Fruit fly (Drosophila melanogaster) whole organism, prepupa: ENCODE measurements around the gene ND-B16.6.

Experiments
- CG10631 ChIP-seq: fragments of 200-800 bp; sonication (Bioruptor generic); optimal IDR thresholded peaks from 2 replicates; lab custom pipeline; 2016; ENCODE audit warnings: missing biosample characterization, missing genetic modification characterization
- CG10669 ChIP-seq: fragments of 200-800 bp; sonication (Bioruptor generic); optimal IDR thresholded peaks from 3 replicates; lab custom pipeline; 2018; ENCODE audit warnings: missing biosample characterization, mild to moderate bottlenecking, missing genetic modification characterization, moderate library complexity
- CG15336 ChIP-seq: fragments of 200-800 bp; sonication (Bioruptor generic); IDR thresholded peaks from 2 replicates; pipeline ENCODE4 v1.3.6; 2022; ENCODE audit warnings: missing biosample characterization, missing genetic modification characterization
- CG3032 ChIP-seq: fragments of 200-800 bp; optimal IDR thresholded peaks from 2 replicates; lab custom pipeline; 2019; ENCODE audit warnings: missing biosample characterization, mild to moderate bottlenecking, missing genetic modification characterization, moderate library complexity
- CG31627 ChIP-seq: fragments of 200-800 bp; sonication (Bioruptor generic); optimal IDR thresholded peaks from 3 replicates; lab custom pipeline; 2016; ENCODE audit warnings: missing biosample characterization, missing genetic modification characterization
- CG32006 ChIP-seq: fragments of 200-800 bp; sonication (Bioruptor generic); optimal IDR thresholded peaks from 3 replicates; lab custom pipeline; 2017; ENCODE audit warnings: missing biosample characterization, mild to moderate bottlenecking, missing genetic modification characterization
- CG34406 ChIP-seq: fragments of 200-800 bp; sonication (Bioruptor generic); optimal IDR thresholded peaks from 3 replicates; lab custom pipeline; 2016; ENCODE audit warnings: missing biosample characterization, missing genetic modification characterization
- CG3919 ChIP-seq: fragments of 200-800 bp; sonication (Bioruptor generic); optimal IDR thresholded peaks from 3 replicates; lab custom pipeline; 2016; ENCODE audit warnings: missing biosample characterization, missing genetic modification characterization
- CG4318 ChIP-seq: fragments of 200-800 bp; sonication (Bioruptor generic); optimal IDR thresholded peaks from 3 replicates; lab custom pipeline; 2017; ENCODE audit warnings: missing biosample characterization, mild to moderate bottlenecking, missing genetic modification characterization
- CG6163 ChIP-seq: fragments of 200-800 bp; sonication (Bioruptor generic); IDR thresholded peaks from 3 replicates; pipeline ENCODE4 v1.3.6; 2022; ENCODE audit warnings: missing biosample characterization, missing genetic modification characterization
- CG6276 ChIP-seq: fragments of 200-800 bp; sonication (Bioruptor generic); optimal IDR thresholded peaks from 2 replicates; lab custom pipeline; 2017; ENCODE audit warnings: missing biosample characterization, mild to moderate bottlenecking, missing genetic modification characterization
- CG6808 ChIP-seq: fragments of 200-800 bp; sonication (Bioruptor generic); optimal IDR thresholded peaks from 3 replicates; lab custom pipeline; 2017; ENCODE audit warnings: missing biosample characterization, missing genetic modification characterization, mild to moderate bottlenecking, moderate library complexity, missing genetic modification reagents
- CG7368 ChIP-seq: fragments of 200-800 bp; sonication (Bioruptor generic); optimal IDR thresholded peaks from 3 replicates; lab custom pipeline; 2016; ENCODE audit warnings: missing biosample characterization, missing genetic modification characterization
- CG8119 ChIP-seq: fragments of 200-800 bp; sonication (Bioruptor generic); IDR thresholded peaks from 3 replicates; pipeline ENCODE4 v1.3.6; 2022; ENCODE audit warnings: missing biosample characterization, missing genetic modification characterization
- CG8319 ChIP-seq: fragments of 200-800 bp; sonication (Bioruptor generic); optimal IDR thresholded peaks from 3 replicates; lab custom pipeline; 2016; ENCODE audit warnings: missing biosample characterization, missing genetic modification characterization
- CG8632 ChIP-seq: fragments of 200-800 bp; sonication (Bioruptor generic); optimal IDR thresholded peaks from 3 replicates; lab custom pipeline; 2016; ENCODE audit warnings: missing biosample characterization, missing genetic modification characterization
- CG9139 ChIP-seq: fragments of 200-800 bp; sonication (Bioruptor generic); optimal IDR thresholded peaks from 3 replicates; lab custom pipeline; 2017; ENCODE audit warnings: missing biosample characterization, mild to moderate bottlenecking, missing genetic modification characterization
- Eip75B ChIP-seq: fragments of 200-800 bp; sonication (Bioruptor generic); optimal IDR thresholded peaks from 3 replicates; lab custom pipeline; 2016; ENCODE audit warnings: missing biosample characterization, missing genetic modification characterization
- Eip78C ChIP-seq: fragments of 200-800 bp; sonication (Bioruptor generic); peaks from one replicate; lab custom pipeline; 2016; ENCODE audit warnings: missing biosample characterization, missing genetic modification characterization
- Eip93F ChIP-seq: fragments of 200-800 bp; sonication (Bioruptor generic); optimal IDR thresholded peaks from 2 replicates; lab custom pipeline; 2016; ENCODE audit warnings: missing biosample characterization, mild to moderate bottlenecking, missing genetic modification characterization
- Ets21C ChIP-seq: fragments of 200-800 bp; sonication (Bioruptor generic); optimal IDR thresholded peaks from 3 replicates; lab custom pipeline; 2016; ENCODE audit warnings: missing biosample characterization, missing genetic modification characterization
- Ets96B ChIP-seq: fragments of 200-800 bp; optimal IDR thresholded peaks from 2 replicates; lab custom pipeline; 2019; ENCODE audit warnings: missing biosample characterization, mild to moderate bottlenecking, missing genetic modification characterization, moderate library complexity
- Hr39 ChIP-seq: fragments of 200-800 bp; sonication (Bioruptor generic); optimal IDR thresholded peaks from 2 replicates; lab custom pipeline; 2016; ENCODE audit warnings: missing biosample characterization, missing genetic modification characterization
- Lpt ChIP-seq: fragments of 200-800 bp; sonication (Bioruptor generic); optimal IDR thresholded peaks from 3 replicates; lab custom pipeline; 2016; ENCODE audit warnings: missing biosample characterization, missing genetic modification characterization
- Met ChIP-seq: fragments of 200-800 bp; sonication (Bioruptor generic); optimal IDR thresholded peaks from 3 replicates; lab custom pipeline; 2016; ENCODE audit warnings: missing biosample characterization, missing genetic modification characterization
- Smox ChIP-seq: fragments of 200-800 bp; sonication (Bioruptor generic); optimal IDR thresholded peaks from 3 replicates; lab custom pipeline; 2016; ENCODE audit warnings: missing biosample characterization, missing genetic modification characterization
- Sox102F ChIP-seq: fragments of 200-800 bp; sonication (Bioruptor generic); optimal IDR thresholded peaks from 2 replicates; lab custom pipeline; 2016; ENCODE audit warnings: missing biosample characterization, mild to moderate bottlenecking, missing genetic modification characterization
- Sox15 ChIP-seq: fragments of 200-800 bp; sonication (Bioruptor generic); optimal IDR thresholded peaks from 3 replicates; lab custom pipeline; 2016; ENCODE audit warnings: missing biosample characterization, missing genetic modification characterization
- achi ChIP-seq: fragments of 200-800 bp; sonication (Bioruptor generic); optimal IDR thresholded peaks from 3 replicates; lab custom pipeline; 2016; ENCODE audit warnings: missing biosample characterization, missing genetic modification characterization
- acj6 ChIP-seq: fragments of 200-800 bp; sonication (Bioruptor generic); optimal IDR thresholded peaks from 3 replicates; lab custom pipeline; 2016; ENCODE audit warnings: missing biosample characterization, missing genetic modification characterization
- cyc ChIP-seq: fragments of 200-800 bp; sonication (Bioruptor generic); optimal IDR thresholded peaks from 3 replicates; lab custom pipeline; 2016; ENCODE audit warnings: missing biosample characterization, missing genetic modification characterization
- dsx ChIP-seq: fragments of 200-800 bp; optimal IDR thresholded peaks from 3 replicates; lab custom pipeline; 2019; ENCODE audit warnings: missing biosample characterization, mild to moderate bottlenecking, missing genetic modification characterization, moderate library complexity; ENCODE audit not compliant: poor library complexity, severe bottlenecking
- eg ChIP-seq: fragments of 200-800 bp; sonication (Bioruptor generic); IDR thresholded peaks from 3 replicates; pipeline ENCODE4 v1.3.6; 2022; ENCODE audit warnings: missing biosample characterization, missing genetic modification characterization
- esn ChIP-seq: fragments of 200-800 bp; sonication (Bioruptor generic); optimal IDR thresholded peaks from 2 replicates; lab custom pipeline; 2016; ENCODE audit warnings: missing biosample characterization, mild to moderate bottlenecking, missing genetic modification characterization, moderate library complexity
- fd59A ChIP-seq: fragments of 200-800 bp; sonication (Bioruptor generic); optimal IDR thresholded peaks from 2 replicates; lab custom pipeline; 2017; ENCODE audit warnings: missing biosample characterization, mild to moderate bottlenecking, missing genetic modification characterization, missing genetic modification reagents
- fd85E ChIP-seq: fragments of 200-800 bp; sonication (Bioruptor generic); optimal IDR thresholded peaks from 3 replicates; lab custom pipeline; 2016; ENCODE audit warnings: missing biosample characterization, missing genetic modification characterization
- fkh ChIP-seq: fragments of 200-800 bp; sonication (Bioruptor generic); optimal IDR thresholded peaks from 3 replicates; lab custom pipeline; 2017; ENCODE audit warnings: missing biosample characterization, mild to moderate bottlenecking, missing genetic modification characterization, moderate library complexity
- lz ChIP-seq: fragments of 200-800 bp; sonication (Bioruptor generic); optimal IDR thresholded peaks from 3 replicates; lab custom pipeline; 2016; ENCODE audit warnings: missing biosample characterization, missing genetic modification characterization
- pdm3 ChIP-seq: fragments of 200-800 bp; sonication (Bioruptor generic); optimal IDR thresholded peaks from 3 replicates; lab custom pipeline; 2016; ENCODE audit warnings: missing biosample characterization, missing genetic modification characterization
- ss ChIP-seq, 2 experiments: fragments of 200-800 bp; sonication (Bioruptor generic); optimal IDR thresholded peaks; 2 replicates in 1 of 2; 3 replicates in 1 of 2; lab custom pipeline; 2017 to 2018; ENCODE audit warnings: mild to moderate bottlenecking in 2 of 2, missing biosample characterization in 2 of 2, missing genetic modification characterization in 2 of 2, moderate library complexity in 1 of 2
- svp ChIP-seq: fragments of 200-800 bp; sonication (Bioruptor generic); peaks from one replicate; lab custom pipeline; 2016; ENCODE audit warnings: missing biosample characterization, missing genetic modification characterization
- topi ChIP-seq: fragments of 200-800 bp; sonication (Bioruptor generic); optimal IDR thresholded peaks from 3 replicates; lab custom pipeline; 2016; ENCODE audit warnings: missing biosample characterization, missing genetic modification characterization
- vri ChIP-seq: fragments of 200-800 bp; sonication (Bioruptor generic); optimal IDR thresholded peaks from 3 replicates; lab custom pipeline; 2016; ENCODE audit warnings: missing biosample characterization, mild to moderate bottlenecking, missing genetic modification characterization

Gene ND-B16.6

dm6 chrX:6351917-6352768 lies 1.9 kb upstream of the ND-B16.6 start:
- TF ChIP-seq fd85E (GFP tag; lab: Kevin White, UChicago) (no peak), CG3919 (GFP tag; lab: Kevin White, UChicago) (peak; percentile 35), CG6163 (GFP tag; lab: Robert Waterston, UW) (peak; percentile 57; the same call in 1 of the 3 replicates), eg (GFP tag; lab: Robert Waterston, UW) (0 out of 3 replicates have a peak, but pooled peaks have one; percentile 33), CG32006 (peak; percentile 33), CG15336 (GFP tag; lab: Robert Waterston, UW) (0 out of 2 replicates have a peak, but pooled peaks have one; percentile 20), Eip75B (GFP tag; lab: Kevin White, UChicago) (peak; percentile 21), esn (GFP tag; lab: Kevin White, UChicago) (peak; percentile 12), Sox102F (GFP tag; lab: Kevin White, UChicago) (peak; percentile 35), Eip78C (GFP tag; lab: Kevin White, UChicago) (peak; percentile 81), achi (GFP tag; lab: Kevin White, UChicago) (peak; percentile 6), vri (peak; percentile 53), fd59A (no peak), svp (GFP tag; lab: Kevin White, UChicago) (peak; percentile 60), CG3032 (no peak), Smox (GFP tag; lab: Kevin White, UChicago) (peak; percentile 32), CG10631 (GFP tag; lab: Kevin White, UChicago) (peak; percentile 19), CG6276 (peak; percentile 13), pdm3 (GFP tag; lab: Kevin White, UChicago) (peak; percentile 3), Lpt (GFP tag; lab: Kevin White, UChicago) (peak; percentile 12), CG8319 (GFP tag; lab: Kevin White, UChicago) (no peak), Sox15 (GFP tag; lab: Kevin White, UChicago) (no peak), acj6 (GFP tag; lab: Kevin White, UChicago) (peak; percentile 9)

- TF ChIP-seq acj6 (GFP tag; lab: Kevin White, UChicago), result no peak
- TF ChIP-seq CG34406 (GFP tag; lab: Kevin White, UChicago), result no peak
Measured at dm6 chrX:6349231-6349630, 970 bp downstream of the ND-B16.6 start.

dm6 chrX:6346926-6347367 lies 3.3 kb downstream of the ND-B16.6 start, which contains the start of gene CG3847:
TSS of gene CG3847 (plus strand) at chrX:6347103.
- peak; percentile 32 for TF ChIP-seq CG6808 (GFP tag; lab: Kevin White, UChicago)
- TF ChIP-seq CG9139 (GFP tag; lab: Kevin White, UChicago), result peak; percentile 12
- no peak for TF ChIP-seq Smox (GFP tag; lab: Kevin White, UChicago)
- peak; percentile 13 for TF ChIP-seq achi (GFP tag; lab: Kevin White, UChicago)
- peak; percentile 72 for TF ChIP-seq Eip78C (GFP tag; lab: Kevin White, UChicago)
- TF ChIP-seq CG3919 (GFP tag; lab: Kevin White, UChicago), result peak; percentile 41
- TF ChIP-seq CG7368, result no peak
- no peak for TF ChIP-seq fd85E (GFP tag; lab: Kevin White, UChicago)
- TF ChIP-seq CG4318 (GFP tag; lab: Kevin White, UChicago), result no peak
- TF ChIP-seq Ets21C (GFP tag; lab: Kevin White, UChicago), result no peak
- no peak for TF ChIP-seq CG32006
- no peak for TF ChIP-seq Eip93F (GFP tag; lab: Kevin White, UChicago)
- TF ChIP-seq vri, result peak; percentile 13
- no peak for TF ChIP-seq CG8632 (GFP tag; lab: Kevin White, UChicago)
- peak; percentile 76 for TF ChIP-seq svp (GFP tag; lab: Kevin White, UChicago)
- TF ChIP-seq lz (GFP tag; lab: Kevin White, UChicago), result peak; percentile 14
- peak; percentile 7 for TF ChIP-seq acj6 (GFP tag; lab: Kevin White, UChicago)
- peak; percentile 39 for TF ChIP-seq CG31627 (GFP tag; lab: Kevin White, UChicago)
- TF ChIP-seq Met, result peak; percentile 14
- TF ChIP-seq esn (GFP tag; lab: Kevin White, UChicago), result peak; percentile 46
- no peak for TF ChIP-seq fd59A
- TF ChIP-seq Ets96B, result no peak
- peak; percentile 2 to 37 for TF ChIP-seq ss (GFP tag; optimal IDR thresholded peaks at IDR 0.05; lab: Kevin White, UChicago)
- TF ChIP-seq dsx, result no peak
- TF ChIP-seq cyc (GFP tag; lab: Kevin White, UChicago), result peak; percentile 36
- TF ChIP-seq Sox15 (GFP tag; lab: Kevin White, UChicago), result no peak
- TF ChIP-seq topi (GFP tag; lab: Kevin White, UChicago), result no peak
- TF ChIP-seq fkh, result peak; percentile 46
- TF ChIP-seq CG8119 (GFP tag; lab: Robert Waterston, UW), result no peak
- no peak for TF ChIP-seq CG10669
- peak; percentile 25 for TF ChIP-seq pdm3 (GFP tag; lab: Kevin White, UChicago)
- TF ChIP-seq Hr39, result peak; percentile 41
